Fruit fly (Drosophila melanogaster): ENCODE results near the gene CG10650.

dm6 chr2L:18979407-18979806 is 16.3 kb downstream of the CG10650 start:
- TF ChIP-seq usp (GFP tag; optimal IDR thresholded peaks at IDR 0.05): no peak
- no peak for TF ChIP-seq psq (optimal IDR thresholded peaks at IDR 0.05)
- TF ChIP-seq Dll (optimal IDR thresholded peaks at IDR 0.05): no peak
